Fruit fly (Drosophila melanogaster) whole organism, embryonic: ENCODE results near the gene Tsen2.

ENCODE experiments used
- Ada2b ChIP-seq: fragments of 200-800 bp; sonication (Bioruptor generic); IDR thresholded peaks from 2 replicates; pipeline ENCODE4 v1.3.6; 2022; ENCODE audit warnings: missing biosample characterization, missing genetic modification characterization
- Awh ChIP-seq: fragments of 200-800 bp; sonication (Bioruptor generic); IDR thresholded peaks from 2 replicates; pipeline ENCODE4, ENCODE4 v1.3.6; 2022; ENCODE audit warnings: missing biosample characterization, missing genetic modification characterization
- BtbVII ChIP-seq: fragments of 200-800 bp; sonication (Bioruptor generic); optimal IDR thresholded peaks from 3 replicates; lab custom pipeline; 2017; ENCODE audit warnings: missing biosample characterization, mild to moderate bottlenecking, missing genetic modification characterization
- CG11398 ChIP-seq: fragments of 200-800 bp; sonication (Bioruptor generic); optimal IDR thresholded peaks from 2 replicates; lab custom pipeline; 2016; ENCODE audit warnings: missing biosample characterization, missing genetic modification characterization
- CG15696 ChIP-seq: fragments of 200-800 bp; sonication (Bioruptor generic); optimal IDR thresholded peaks from 2 replicates; lab custom pipeline; 2019; ENCODE audit warnings: missing biosample characterization, mild to moderate bottlenecking, missing genetic modification characterization, moderate library complexity
- CG16779 ChIP-seq: fragments of 200-800 bp; sonication (Bioruptor generic); IDR thresholded peaks from 2 replicates; pipeline ENCODE4 v1.3.6; 2022; ENCODE audit warnings: missing biosample characterization, missing genetic modification characterization
- CG18011 ChIP-seq: fragments of 200-800 bp; sonication (Bioruptor generic); optimal IDR thresholded peaks from 2 replicates; lab custom pipeline; 2017; ENCODE audit warnings: missing biosample characterization, missing genetic modification characterization, mild to moderate bottlenecking, moderate library complexity, missing genotype
- CG2129 ChIP-seq: fragments of 200-800 bp; sonication (Bioruptor generic); IDR thresholded peaks from 2 replicates; pipeline ENCODE4 v1.3.6; 2022; ENCODE audit warnings: missing biosample characterization, missing genetic modification characterization; ENCODE audit not compliant: partially characterized antibody
- CG30020 ChIP-seq: fragments of 200-800 bp; optimal IDR thresholded peaks from 2 replicates; lab custom pipeline; 2019; ENCODE audit warnings: missing biosample characterization, mild to moderate bottlenecking, missing genetic modification characterization, moderate library complexity
- CG3065 ChIP-seq: fragments of 200-800 bp; sonication (Bioruptor generic); optimal IDR thresholded peaks from 2 replicates; lab custom pipeline; 2016; ENCODE audit warnings: missing biosample characterization, missing genetic modification characterization
- CG31365 ChIP-seq: fragments of 200-800 bp; sonication (Bioruptor generic); optimal IDR thresholded peaks from 2 replicates; lab custom pipeline; 2018; ENCODE audit warnings: missing biosample characterization, mild to moderate bottlenecking, missing genetic modification characterization
- CG3847 ChIP-seq: fragments of 200-800 bp; sonication (Bioruptor generic); IDR thresholded peaks from 2 replicates; pipeline ENCODE4 v1.3.6; 2022; ENCODE audit warnings: missing biosample characterization, missing genetic modification characterization
- CG4424 ChIP-seq: fragments of 200-800 bp; sonication (Bioruptor generic); optimal IDR thresholded peaks from 3 replicates; lab custom pipeline; 2016; ENCODE audit warnings: missing biosample characterization, missing genetic modification characterization
- CG6272 ChIP-seq: fragments of 200-800 bp; sonication (Bioruptor generic); IDR thresholded peaks from 2 replicates; pipeline ENCODE4 v1.3.6; 2022; ENCODE audit warnings: missing biosample characterization, missing genetic modification characterization
- CG6813 ChIP-seq: fragments of 200-800 bp; sonication (Bioruptor generic); optimal IDR thresholded peaks from 2 replicates; lab custom pipeline; 2017; ENCODE audit warnings: missing biosample characterization, missing genetic modification characterization, mild to moderate bottlenecking, moderate library complexity, missing genetic modification reagents
- CG7357 ChIP-seq: fragments of 200-800 bp; sonication (Bioruptor generic); IDR thresholded peaks from 3 replicates; pipeline ENCODE4 v1.3.6; 2022; ENCODE audit warnings: missing biosample characterization, missing genetic modification characterization
- CG8924 ChIP-seq: fragments of 200-800 bp; optimal IDR thresholded peaks from 3 replicates; lab custom pipeline; 2019; ENCODE audit warnings: missing biosample characterization, mild to moderate bottlenecking, missing genetic modification characterization, moderate library complexity
- CG9437 ChIP-seq: fragments of 200-800 bp; sonication (Bioruptor generic); optimal IDR thresholded peaks from 2 replicates; lab custom pipeline; 2018; ENCODE audit warnings: missing biosample characterization, mild to moderate bottlenecking, missing genetic modification characterization
- CG9609 ChIP-seq: fragments of 200-800 bp; sonication (Bioruptor generic); optimal IDR thresholded peaks from 3 replicates; lab custom pipeline; 2016; ENCODE audit warnings: missing biosample characterization, missing genetic modification characterization
- Dip3 ChIP-seq: fragments of 200-800 bp; sonication (Bioruptor generic); optimal IDR thresholded peaks from 3 replicates; lab custom pipeline; 2016; ENCODE audit warnings: missing biosample characterization, missing genetic modification characterization
- Drgx ChIP-seq: fragments of 200-800 bp; sonication (Bioruptor generic); IDR thresholded peaks from 2 replicates; pipeline ENCODE4 v1.3.6; 2022; ENCODE audit warnings: missing biosample characterization, missing genetic modification characterization
- Hand ChIP-seq: fragments of 200-800 bp; sonication (Bioruptor generic); optimal IDR thresholded peaks from 2 replicates; lab custom pipeline; 2017; ENCODE audit warnings: mild to moderate bottlenecking, missing biosample characterization, missing genetic modification reagents, missing genetic modification characterization
- Hr78 ChIP-seq, 2 experiments: fragments of 200-800 bp in 1 of 2; fragments of >200 bp in 1 of 2; sonication (Bioruptor generic) in 1 of 2; optimal IDR thresholded peaks; 2 replicates each; lab custom pipeline; 2017 to 2019; ENCODE audit warnings: missing biosample characterization in 2 of 2, missing genetic modification characterization in 2 of 2, mild to moderate bottlenecking in 1 of 2, moderate library complexity in 1 of 2
- MTF-1 ChIP-seq: fragments of 200-800 bp; sonication (Bioruptor generic); optimal IDR thresholded peaks from 2 replicates; lab custom pipeline; 2018; ENCODE audit warnings: missing biosample characterization, mild to moderate bottlenecking, missing genetic modification characterization, borderline replicate concordance
- NK7.1 ChIP-seq: fragments of 200-800 bp; sonication (Bioruptor generic); optimal IDR thresholded peaks from 3 replicates; lab custom pipeline; 2016; ENCODE audit warnings: missing biosample characterization, missing genetic modification characterization
- Nf-YA ChIP-seq: fragments of 200-800 bp; sonication (Bioruptor generic); IDR thresholded peaks from 2 replicates; pipeline ENCODE4 v1.3.6; 2022; ENCODE audit warnings: missing biosample characterization, missing genetic modification characterization
- Ravus ChIP-seq: fragments of 200-800 bp; sonication (Bioruptor generic); IDR thresholded peaks from 2 replicates; pipeline ENCODE4 v1.3.6; 2022; ENCODE audit warnings: missing biosample characterization, missing genetic modification characterization
- Scr ChIP-seq: fragments of 200-800 bp; sonication (Bioruptor generic); IDR thresholded peaks from 2 replicates; pipeline ENCODE4 v1.3.6; 2022; ENCODE audit warnings: missing biosample characterization, missing genetic modification characterization; ENCODE audit not compliant: partially characterized antibody
- Ssrp ChIP-seq: fragments of 200-800 bp; sonication (Bioruptor generic); optimal IDR thresholded peaks from 2 replicates; lab custom pipeline; 2018; ENCODE audit warnings: missing biosample characterization, mild to moderate bottlenecking, missing genetic modification characterization, moderate library complexity
- Stat92E ChIP-seq, 3 experiments: fragments of >200 bp in 2 of 3; fragments of 200-800 bp in 1 of 3; sonication (Bioruptor generic) in 1 of 3; optimal IDR thresholded peaks; 2 replicates each; lab custom pipeline; 2017 to 2019; ENCODE audit warnings: missing biosample characterization in 3 of 3, missing genetic modification characterization in 3 of 3, mild to moderate bottlenecking in 1 of 3, moderate library complexity in 1 of 3
- abd-A ChIP-seq: fragments of 200-800 bp; sonication (Bioruptor generic); optimal IDR thresholded peaks from 3 replicates; lab custom pipeline; 2019; ENCODE audit warnings: missing biosample characterization, mild to moderate bottlenecking, missing genetic modification characterization, moderate library complexity
- bcd ChIP-seq: fragments of 200-800 bp; sonication (Bioruptor generic); optimal IDR thresholded peaks from 2 replicates; lab custom pipeline; 2017; ENCODE audit warnings: missing biosample characterization, mild to moderate bottlenecking, missing genetic modification characterization
- ci ChIP-seq: fragments of 200-800 bp; sonication (Bioruptor generic); IDR thresholded peaks from 3 replicates; pipeline ENCODE4 v1.3.6; 2022; ENCODE audit warnings: missing biosample characterization, missing genetic modification characterization
- emc ChIP-seq: fragments of 200-800 bp; sonication (Bioruptor generic); optimal IDR thresholded peaks from 2 replicates; lab custom pipeline; 2016; ENCODE audit warnings: missing biosample characterization, missing genetic modification characterization
- eve ChIP-seq, 2 experiments: fragments of >200 bp; optimal IDR thresholded peaks; 2 replicates each; lab custom pipeline; 2017; ENCODE audit warnings: missing biosample characterization in 2 of 2, missing genetic modification characterization in 2 of 2
- gfzf ChIP-seq: fragments of 200-800 bp; sonication (Bioruptor generic); optimal IDR thresholded peaks from 2 replicates; lab custom pipeline; 2016; ENCODE audit warnings: missing biosample characterization, mild to moderate bottlenecking, missing genetic modification characterization, moderate library complexity
- grn ChIP-seq: fragments of 200-800 bp; sonication (Bioruptor generic); optimal IDR thresholded peaks from 3 replicates; lab custom pipeline; 2017; ENCODE audit warnings: missing biosample characterization, missing genetic modification characterization
- mirr ChIP-seq: fragments of 200-800 bp; sonication (Bioruptor generic); optimal IDR thresholded peaks from 3 replicates; lab custom pipeline; 2018; ENCODE audit warnings: missing biosample characterization, mild to moderate bottlenecking, missing genetic modification characterization
- nau ChIP-seq: fragments of 200-800 bp; sonication (Bioruptor generic); optimal IDR thresholded peaks from 3 replicates; lab custom pipeline; 2017; ENCODE audit warnings: missing biosample characterization, mild to moderate bottlenecking, missing genetic modification characterization, missing genetic modification reagents
- pros ChIP-seq: fragments of 200-800 bp; sonication (Bioruptor generic); optimal IDR thresholded peaks from 3 replicates; lab custom pipeline; 2019; ENCODE audit warnings: missing biosample characterization, mild to moderate bottlenecking, missing genetic modification characterization, moderate library complexity
- psq ChIP-seq: fragments of 200-800 bp; sonication (Bioruptor generic); optimal IDR thresholded peaks from 2 replicates; lab custom pipeline; 2017; ENCODE audit warnings: missing biosample characterization, missing genetic modification characterization
- repo ChIP-seq: fragments of 200-800 bp; sonication (Bioruptor generic); optimal IDR thresholded peaks from 2 replicates; lab custom pipeline; 2016; ENCODE audit warnings: missing biosample characterization, missing genetic modification characterization
- run ChIP-seq: fragments of 200-800 bp; sonication (Bioruptor generic); optimal IDR thresholded peaks from 3 replicates; lab custom pipeline; 2018; ENCODE audit warnings: missing biosample characterization, mild to moderate bottlenecking, missing genetic modification characterization
- sisA ChIP-seq: fragments of 200-800 bp; sonication (Bioruptor generic); IDR thresholded peaks from 2 replicates; pipeline ENCODE4 v1.3.6; 2022; ENCODE audit warnings: missing biosample characterization, missing genetic modification characterization
- sqz ChIP-seq: fragments of 200-800 bp; sonication (Bioruptor generic); optimal IDR thresholded peaks from 3 replicates; lab custom pipeline; 2018; ENCODE audit warnings: missing biosample characterization, mild to moderate bottlenecking, missing genetic modification characterization
- stwl ChIP-seq: fragments of 200-800 bp; sonication (Bioruptor generic); optimal IDR thresholded peaks from 3 replicates; lab custom pipeline; 2018; ENCODE audit warnings: missing biosample characterization, mild to moderate bottlenecking, missing genetic modification characterization, moderate library complexity
- sug ChIP-seq: fragments of 200-800 bp; optimal IDR thresholded peaks from 2 replicates; lab custom pipeline; 2019; ENCODE audit warnings: missing biosample characterization, mild to moderate bottlenecking, missing genetic modification characterization, moderate library complexity
- tin ChIP-seq: fragments of 200-800 bp; sonication (Bioruptor generic); optimal IDR thresholded peaks from 3 replicates; lab custom pipeline; 2016; ENCODE audit warnings: missing biosample characterization, missing genetic modification characterization
- tio ChIP-seq: fragments of 200-800 bp; sonication (Bioruptor generic); optimal IDR thresholded peaks from 2 replicates; lab custom pipeline; 2017; ENCODE audit warnings: missing biosample characterization, missing genetic modification characterization, inconsistent platforms
- wek ChIP-seq: fragments of 200-800 bp; sonication (Bioruptor generic); optimal IDR thresholded peaks from 3 replicates; lab custom pipeline; 2018; ENCODE audit warnings: missing biosample characterization, mild to moderate bottlenecking, missing genetic modification characterization, moderate library complexity
- z ChIP-seq: fragments of 200-800 bp; sonication (Bioruptor generic); IDR thresholded peaks from 3 replicates; pipeline ENCODE4 v1.3.6; 2022; ENCODE audit warnings: missing biosample characterization, missing genetic modification characterization

Tsen2 gene

dm6 chr2L:16711891-16712290 is 17.7 kb upstream of the Tsen2 start:
- TF ChIP-seq CG4424 (GFP tag; lab: Kevin White, UChicago) = no peak
- peak; percentile 71 for TF ChIP-seq abd-A (tag; lab: Kevin White, UChicago)
- no peak for TF ChIP-seq Dip3
- no peak for TF ChIP-seq CG3065 (GFP tag; lab: Kevin White, UChicago)
- peak in 1 of 2 experiments; percentile 28 for TF ChIP-seq eve (GFP tag; optimal IDR thresholded peaks at IDR 0.05; lab: Kevin White, UChicago)
- TF ChIP-seq mirr (GFP tag; lab: Kevin White, UChicago) = no peak
- no peak for TF ChIP-seq Ssrp (tag; lab: Kevin White, UChicago)
- TF ChIP-seq MTF-1 (GFP tag; lab: Kevin White, UChicago) = no peak
- TF ChIP-seq CG31365 (tag; lab: Kevin White, UChicago) = no peak
- TF ChIP-seq run = peak; percentile 54
- TF ChIP-seq tio = no peak
- TF ChIP-seq CG6813 (GFP tag; lab: Kevin White, UChicago) = no peak
- TF ChIP-seq CG9609 = no peak
- peak; percentile 7 for TF ChIP-seq pros (GFP tag; lab: Kevin White, UChicago)
- no peak for TF ChIP-seq sqz (GFP tag; lab: Kevin White, UChicago)
- no peak for TF ChIP-seq Ravus
- TF ChIP-seq z (GFP tag; lab: Robert Waterston, UW) = no peak
- TF ChIP-seq psq (GFP tag; lab: Kevin White, UChicago) = no peak
- TF ChIP-seq CG11398 = no peak
- TF ChIP-seq NK7.1 (GFP tag; lab: Kevin White, UChicago) = no peak
- no peak for TF ChIP-seq Ada2b
- TF ChIP-seq CG15696 (tag; lab: Kevin White, UChicago) = no peak
- no peak for TF ChIP-seq Hand (GFP tag; lab: Kevin White, UChicago)
- TF ChIP-seq Hr78 (GFP tag; optimal IDR thresholded peaks at IDR 0.05; lab: Kevin White, UChicago) = peak in 1 of 2 experiments; percentile 44
- no peak for TF ChIP-seq Nf-YA (GFP tag; lab: Robert Waterston, UW)
- TF ChIP-seq bcd = no peak
- no peak for TF ChIP-seq tin (GFP tag; lab: Kevin White, UChicago)
- TF ChIP-seq BtbVII (GFP tag; lab: Kevin White, UChicago) = no peak
- TF ChIP-seq emc (GFP tag; lab: Kevin White, UChicago) = no peak
- TF ChIP-seq Drgx (GFP tag; lab: Robert Waterston, UW) = no peak
- TF ChIP-seq CG30020 (tag; lab: Kevin White, UChicago) = no peak
- TF ChIP-seq CG16779 (GFP tag; lab: Robert Waterston, UW) = no peak
- 0 out of 3 replicates have a peak, but pooled peaks have one; percentile 36 for TF ChIP-seq ci (GFP tag; lab: Robert Waterston, UW)
- TF ChIP-seq CG3847 (GFP tag; lab: Robert Waterston, UW) = no peak
- no peak for TF ChIP-seq nau (GFP tag; lab: Kevin White, UChicago)
- no peak for TF ChIP-seq sug (tag; lab: Kevin White, UChicago)
- no peak for TF ChIP-seq Scr (GFP tag; lab: Robert Waterston, UW)
- no peak for TF ChIP-seq CG7357
- TF ChIP-seq CG18011 = no peak
- no peak for TF ChIP-seq stwl (tag; lab: Kevin White, UChicago)
- TF ChIP-seq CG9437 (GFP tag; lab: Kevin White, UChicago) = no peak
- TF ChIP-seq gfzf (GFP tag; lab: Kevin White, UChicago) = no peak
- TF ChIP-seq CG2129 (GFP tag; lab: Robert Waterston, UW) = no peak
- TF ChIP-seq wek = no peak
- peak; percentile 61; the same call in 1 of the 2 replicates for TF ChIP-seq Awh (GFP tag; lab: Robert Waterston, UW)
- TF ChIP-seq repo (GFP tag; lab: Kevin White, UChicago) = no peak
- no peak for TF ChIP-seq CG8924 (tag; lab: Kevin White, UChicago)
- TF ChIP-seq Stat92E (GFP tag; optimal IDR thresholded peaks at IDR 0.05; lab: Kevin White, UChicago) = no peak
- TF ChIP-seq sisA (GFP tag; lab: Robert Waterston, UW) = no peak
- TF ChIP-seq grn (GFP tag; lab: Kevin White, UChicago) = peak; percentile 65
- no peak for TF ChIP-seq CG6272 (GFP tag; lab: Robert Waterston, UW)
